Worm (Caenorhabditis elegans): ENCODE measurements around the gene F37A4.3.

ce11 chrIII:6756769-6757168, 38.4 kb downstream of the F37A4.3 start:
- no peak for TF ChIP-seq him-1 (tag; optimal IDR thresholded peaks at IDR 0.05)
- no peak for TF ChIP-seq dao-5 (tag; optimal IDR thresholded peaks at IDR 0.05)
